Fruit fly (Drosophila melanogaster) whole organism, wandering third instar larva: ENCODE data around the gene grass.

Experiments used
- Abd-B ChIP-seq: fragments of >200 bp; optimal IDR thresholded peaks from 2 replicates; lab custom pipeline; 2017; ENCODE audit warnings: missing biosample characterization, missing genetic modification characterization
- Dfd ChIP-seq: fragments of >200 bp; optimal IDR thresholded peaks from 2 replicates; lab custom pipeline; 2017; ENCODE audit warnings: missing biosample characterization, missing genetic modification characterization
- h ChIP-seq: fragments of 200-800 bp; sonication (Bioruptor generic); optimal IDR thresholded peaks from 3 replicates; lab custom pipeline; 2016; ENCODE audit warnings: missing biosample characterization, mild to moderate bottlenecking, missing genetic modification characterization

- TF ChIP-seq Dfd (GFP tag; lab: Kevin White, UChicago) (no peak), Abd-B (GFP tag; lab: Kevin White, UChicago) (no peak), h (GFP tag; lab: Kevin White, UChicago) (no peak)
Measured at dm6 chr3R:27193079-27193478, 35.3 kb downstream of the grass start.
